Worm (Caenorhabditis elegans) whole organism, L3 larva: ENCODE results near the gene H01G02.3.

Experiments
- aly-2 ChIP-seq: fragments of 150-350 bp; optimal IDR thresholded peaks from 2 replicates; lab custom pipeline; 2014; ENCODE audit warnings: missing biosample characterization, missing genetic modification characterization
- ama-1 ChIP-seq: fragments of 150-350 bp; optimal IDR thresholded peaks from 2 replicates; lab custom pipeline; 2018
- fos-1 ChIP-seq: fragments of 150-350 bp; optimal IDR thresholded peaks from 2 replicates; lab custom pipeline; 2014; ENCODE audit warnings: missing biosample characterization, missing genetic modification characterization
- jun-1 ChIP-seq: fragments of 150-350 bp; optimal IDR thresholded peaks from 2 replicates; lab custom pipeline; 2014; ENCODE audit warnings: missing biosample characterization, missing genetic modification reagents, missing genetic modification characterization
- mdl-1 ChIP-seq: fragments of 150-350 bp; optimal IDR thresholded peaks from 2 replicates; lab custom pipeline; 2014; ENCODE audit warnings: missing biosample characterization, missing genetic modification characterization
- nhr-11 ChIP-seq: fragments of 150-350 bp; optimal IDR thresholded peaks from 2 replicates; lab custom pipeline; 2014; ENCODE audit warnings: missing biosample characterization, missing genetic modification characterization
- nhr-23 ChIP-seq: fragments of 150-350 bp; optimal IDR thresholded peaks from 2 replicates; lab custom pipeline; 2014; ENCODE audit warnings: missing biosample characterization, missing genetic modification reagents, missing genetic modification characterization
- nhr-77 ChIP-seq: fragments of 150-350 bp; optimal IDR thresholded peaks from 2 replicates; lab custom pipeline; 2014; ENCODE audit warnings: missing biosample characterization, missing genetic modification characterization
- unc-62 ChIP-seq: fragments of 150-350 bp; sonication (generic microtip); optimal IDR thresholded peaks from 4 replicates; lab custom pipeline; 2014; ENCODE audit warnings: missing biosample characterization, missing genetic modification reagents, missing genetic modification characterization
- ztf-11 ChIP-seq: fragments of 150-350 bp; optimal IDR thresholded peaks from 2 replicates; lab custom pipeline; 2014; ENCODE audit warnings: missing biosample characterization, missing genetic modification characterization

- no peak for TF ChIP-seq nhr-77
- TF ChIP-seq nhr-11 = no peak
- no peak for TF ChIP-seq ama-1 (lab: Kevin White, UChicago)
- TF ChIP-seq unc-62 (GFP tag; lab: Kevin White, UChicago) = no peak
- no peak for TF ChIP-seq ztf-11 (tag; lab: Kevin White, UChicago)
- no peak for TF ChIP-seq nhr-23 (tag; lab: Kevin White, UChicago)
- no peak for TF ChIP-seq jun-1
- no peak for TF ChIP-seq fos-1 (tag; lab: Kevin White, UChicago)
- TF ChIP-seq aly-2 (tag; lab: Kevin White, UChicago) = no peak
- no peak for TF ChIP-seq mdl-1
Observed at ce11 chrIV:11771064-11771463, 21.3 kb downstream of the H01G02.3 start.
